Fruit fly (Drosophila melanogaster) whole organism, embryonic: ENCODE results near the gene DnaJ-H.
A peak's percentile ranks its signal among the peaks of the same experiment; 100 is the strongest.

Experiments used
- C15 ChIP-seq: fragments of 200-800 bp; sonication (Bioruptor generic); IDR thresholded peaks from 3 replicates; pipeline ENCODE4 v1.3.6; 2022; ENCODE audit warnings: missing biosample characterization, missing genetic modification characterization
- CG10565 ChIP-seq: fragments of 200-800 bp; sonication (Bioruptor generic); optimal IDR thresholded peaks from 3 replicates; lab custom pipeline; 2016; ENCODE audit warnings: missing biosample characterization, mild to moderate bottlenecking, missing genetic modification characterization
- CG12236 ChIP-seq: fragments of 200-800 bp; sonication (Bioruptor generic); optimal IDR thresholded peaks from 2 replicates; lab custom pipeline; 2016; ENCODE audit warnings: missing biosample characterization, missing genetic modification characterization
- CG12744 ChIP-seq: fragments of 200-800 bp; sonication (Bioruptor generic); optimal IDR thresholded peaks from 2 replicates; lab custom pipeline; 2016; ENCODE audit warnings: missing biosample characterization, missing genetic modification characterization
- CG14667 ChIP-seq: fragments of 200-800 bp; sonication (Bioruptor generic); IDR thresholded peaks from 2 replicates; pipeline ENCODE4 v1.3.6; 2022; ENCODE audit warnings: missing biosample characterization, missing genetic modification characterization
- CG14965 ChIP-seq: fragments of 200-800 bp; sonication (Bioruptor generic); optimal IDR thresholded peaks from 2 replicates; lab custom pipeline; 2016; ENCODE audit warnings: missing biosample characterization, missing genetic modification characterization, borderline replicate concordance
- CG15011 ChIP-seq: fragments of 200-800 bp; sonication (Bioruptor generic); optimal IDR thresholded peaks from 3 replicates; lab custom pipeline; 2018; ENCODE audit warnings: missing biosample characterization, mild to moderate bottlenecking, missing genetic modification characterization
- CG15269 ChIP-seq: fragments of 200-800 bp; sonication (Bioruptor generic); optimal IDR thresholded peaks from 2 replicates; lab custom pipeline; 2018; ENCODE audit warnings: missing biosample characterization, mild to moderate bottlenecking, missing genetic modification characterization, moderate library complexity
- CG16815 ChIP-seq: fragments of 200-800 bp; sonication (Bioruptor generic); optimal IDR thresholded peaks from 3 replicates; lab custom pipeline; 2017; ENCODE audit warnings: missing biosample characterization, mild to moderate bottlenecking, missing genetic modification characterization
- CG17612 ChIP-seq: fragments of 200-800 bp; sonication (Bioruptor generic); IDR thresholded peaks from 2 replicates; pipeline ENCODE4 v1.3.6; 2022; ENCODE audit warnings: missing biosample characterization, missing genetic modification characterization
- CG2202 ChIP-seq: fragments of 200-800 bp; sonication (Bioruptor generic); optimal IDR thresholded peaks from 2 replicates; lab custom pipeline; 2018; ENCODE audit warnings: missing biosample characterization, mild to moderate bottlenecking, missing genetic modification characterization
- CG31365 ChIP-seq: fragments of 200-800 bp; sonication (Bioruptor generic); optimal IDR thresholded peaks from 2 replicates; lab custom pipeline; 2018; ENCODE audit warnings: missing biosample characterization, mild to moderate bottlenecking, missing genetic modification characterization
- CG3163 ChIP-seq: fragments of 200-800 bp; sonication (Bioruptor generic); optimal IDR thresholded peaks from 3 replicates; lab custom pipeline; 2016; ENCODE audit warnings: missing biosample characterization, missing genetic modification characterization
- CG34224 ChIP-seq: fragments of 200-800 bp; sonication (Bioruptor generic); IDR thresholded peaks from 3 replicates; pipeline ENCODE4 v1.3.6; 2022; ENCODE audit warnings: missing biosample characterization, missing genetic modification characterization; ENCODE audit not compliant: partially characterized antibody
- CG3726 ChIP-seq: fragments of 200-800 bp; sonication (Bioruptor generic); IDR thresholded peaks from 3 replicates; pipeline ENCODE4, ENCODE4 v1.3.6; 2022; ENCODE audit warnings: missing biosample characterization, missing genetic modification characterization
- CG4328 ChIP-seq: fragments of 200-800 bp; sonication (Bioruptor generic); optimal IDR thresholded peaks from 3 replicates; lab custom pipeline; 2017; ENCODE audit warnings: missing biosample characterization, missing genetic modification reagents, missing genetic modification characterization
- CG5245 ChIP-seq: fragments of 200-800 bp; sonication (Bioruptor generic); optimal IDR thresholded peaks from 3 replicates; lab custom pipeline; 2016; ENCODE audit warnings: missing biosample characterization, missing genetic modification characterization
- CG6813 ChIP-seq: fragments of 200-800 bp; sonication (Bioruptor generic); optimal IDR thresholded peaks from 2 replicates; lab custom pipeline; 2017; ENCODE audit warnings: missing biosample characterization, missing genetic modification characterization, mild to moderate bottlenecking, moderate library complexity, missing genetic modification reagents
- CG8089 ChIP-seq: fragments of 200-800 bp; sonication (Bioruptor generic); optimal IDR thresholded peaks from 3 replicates; lab custom pipeline; 2016; ENCODE audit warnings: missing biosample characterization, missing genetic modification characterization
- D19B ChIP-seq: fragments of 200-800 bp; sonication (Bioruptor generic); optimal IDR thresholded peaks from 2 replicates; lab custom pipeline; 2017; ENCODE audit warnings: missing biosample characterization, mild to moderate bottlenecking, missing genetic modification characterization
- Elba2 ChIP-seq: fragments of 200-800 bp; sonication (Bioruptor generic); optimal IDR thresholded peaks from 3 replicates; lab custom pipeline; 2016; ENCODE audit warnings: missing biosample characterization, missing genetic modification characterization
- HLH54F ChIP-seq: fragments of 200-800 bp; sonication (Bioruptor generic); optimal IDR thresholded peaks from 3 replicates; lab custom pipeline; 2016; ENCODE audit warnings: missing biosample characterization, missing genetic modification characterization
- Lhr ChIP-seq: fragments of 200-800 bp; sonication (Bioruptor generic); optimal IDR thresholded peaks from 3 replicates; lab custom pipeline; 2017; ENCODE audit warnings: mild to moderate bottlenecking, missing biosample characterization, missing genetic modification reagents, missing genetic modification characterization
- Mad ChIP-seq: fragments of 200-800 bp; sonication (Bioruptor generic); optimal IDR thresholded peaks from 2 replicates; lab custom pipeline; 2016; ENCODE audit warnings: missing biosample characterization, missing genetic modification characterization
- Med ChIP-seq: fragments of 200-800 bp; sonication (Bioruptor generic); peaks from one replicate; lab custom pipeline; 2016; ENCODE audit warnings: missing biosample characterization, missing genetic modification characterization, mild to moderate bottlenecking, inconsistent platforms, moderate library complexity
- Mes4 ChIP-seq: fragments of 200-800 bp; sonication (Bioruptor generic); optimal IDR thresholded peaks from 2 replicates; lab custom pipeline; 2016; ENCODE audit warnings: missing biosample characterization, missing genetic modification characterization
- NC2β ChIP-seq: fragments of 200-800 bp; sonication (Bioruptor generic); optimal IDR thresholded peaks from 2 replicates; lab custom pipeline; 2016; ENCODE audit warnings: missing biosample characterization, missing genetic modification characterization
- Opbp ChIP-seq: fragments of 200-800 bp; sonication (Bioruptor generic); IDR thresholded peaks from 3 replicates; pipeline ENCODE4 v1.3.6; 2022; ENCODE audit warnings: missing biosample characterization, missing genetic modification characterization; ENCODE audit not compliant: partially characterized antibody
- Six4 ChIP-seq: fragments of 200-800 bp; sonication (Bioruptor generic); optimal IDR thresholded peaks from 2 replicates; lab custom pipeline; 2016; ENCODE audit warnings: missing biosample characterization, missing genetic modification characterization
- al ChIP-seq: fragments of 200-800 bp; sonication (Bioruptor generic); IDR thresholded peaks from 2 replicates; pipeline ENCODE4 v1.3.6; 2022; ENCODE audit warnings: missing biosample characterization, missing genetic modification characterization
- chinmo ChIP-seq: fragments of 200-800 bp; sonication (Bioruptor generic); IDR thresholded peaks from 4 replicates; pipeline ENCODE4 v1.3.6; 2022; ENCODE audit warnings: missing biosample characterization, missing genetic modification characterization; ENCODE audit not compliant: partially characterized antibody
- chm ChIP-seq: fragments of 200-800 bp; sonication (Bioruptor generic); IDR thresholded peaks from 2 replicates; pipeline ENCODE4 v1.3.6; 2022; ENCODE audit warnings: missing biosample characterization, missing genetic modification characterization
- cwo ChIP-seq: fragments of 200-800 bp; sonication (Bioruptor generic); optimal IDR thresholded peaks from 3 replicates; lab custom pipeline; 2017; ENCODE audit warnings: missing biosample characterization, missing genetic modification characterization, mild to moderate bottlenecking, moderate library complexity, missing genetic modification reagents
- dpn ChIP-seq, 2 experiments: fragments of 200-800 bp; sonication (Bioruptor generic); optimal IDR thresholded peaks; 3 replicates each; lab custom pipeline; 2016; ENCODE audit warnings: missing biosample characterization in 2 of 2, missing genetic modification characterization in 2 of 2
- en ChIP-seq: fragments of 200-800 bp; sonication (Bioruptor generic); optimal IDR thresholded peaks from 2 replicates; lab custom pipeline; 2016; ENCODE audit warnings: missing biosample characterization, missing genetic modification characterization
- fd102C ChIP-seq: fragments of 200-800 bp; sonication (Bioruptor generic); optimal IDR thresholded peaks from 2 replicates; lab custom pipeline; 2018; ENCODE audit warnings: missing biosample characterization, mild to moderate bottlenecking, missing genetic modification characterization, moderate library complexity
- ftz-f1 ChIP-seq: fragments of 200-800 bp; sonication (Bioruptor generic); optimal IDR thresholded peaks from 2 replicates; lab custom pipeline; 2016; ENCODE audit warnings: missing biosample characterization, missing genetic modification characterization
- fu2 ChIP-seq: fragments of 200-800 bp; sonication (Bioruptor generic); optimal IDR thresholded peaks from 2 replicates; lab custom pipeline; 2016; ENCODE audit warnings: missing biosample characterization, missing genetic modification characterization
- hkb ChIP-seq, 2 experiments: fragments of 200-800 bp in 1 of 2; fragments of >200 bp in 1 of 2; sonication (Bioruptor generic) in 1 of 2; IDR thresholded peaks in 1 of 2; optimal IDR thresholded peaks in 1 of 2; 2 replicates each; pipeline versions ENCODE4 v1.3.6 to Lab custom; 2017 to 2022; ENCODE audit warnings: missing biosample characterization in 1 of 2, missing genetic modification characterization in 1 of 2
- insv ChIP-seq, 2 experiments: fragments of 200-800 bp; sonication (Bioruptor generic); optimal IDR thresholded peaks; 3 replicates each; lab custom pipeline; 2016 to 2018; ENCODE audit warnings: missing biosample characterization in 2 of 2, missing genetic modification characterization in 2 of 2
- kah ChIP-seq: fragments of 200-800 bp; sonication (Bioruptor generic); optimal IDR thresholded peaks from 2 replicates; lab custom pipeline; 2018; ENCODE audit warnings: missing biosample characterization, mild to moderate bottlenecking, missing genetic modification characterization
- kay ChIP-seq: fragments of 200-800 bp; sonication (Bioruptor generic); optimal IDR thresholded peaks from 2 replicates; lab custom pipeline; 2016; ENCODE audit warnings: missing biosample characterization, missing genetic modification characterization
- kni ChIP-seq: fragments of 200-800 bp; sonication (Bioruptor generic); optimal IDR thresholded peaks from 3 replicates; lab custom pipeline; 2017; ENCODE audit warnings: mild to moderate bottlenecking, missing biosample characterization, missing genetic modification reagents, missing genetic modification characterization
- lab ChIP-seq: fragments of 200-800 bp; sonication (Bioruptor generic); optimal IDR thresholded peaks from 3 replicates; lab custom pipeline; 2017; ENCODE audit warnings: missing biosample characterization, missing genetic modification characterization, mild to moderate bottlenecking, moderate library complexity, missing genetic modification reagents
- odd ChIP-seq: fragments of 200-800 bp; sonication (Bioruptor generic); optimal IDR thresholded peaks from 2 replicates; lab custom pipeline; 2017; ENCODE audit warnings: missing biosample characterization, mild to moderate bottlenecking, missing genetic modification characterization
- org-1 ChIP-seq: fragments of 200-800 bp; sonication (Bioruptor generic); optimal IDR thresholded peaks from 2 replicates; lab custom pipeline; 2017; ENCODE audit warnings: missing biosample characterization, missing genetic modification characterization
- pho ChIP-seq: fragments of 200-800 bp; sonication (Bioruptor generic); optimal IDR thresholded peaks from 2 replicates; lab custom pipeline; 2016; ENCODE audit warnings: missing biosample characterization, missing genetic modification characterization
- repo ChIP-seq: fragments of 200-800 bp; sonication (Bioruptor generic); optimal IDR thresholded peaks from 2 replicates; lab custom pipeline; 2016; ENCODE audit warnings: missing biosample characterization, missing genetic modification characterization
- sisA ChIP-seq: fragments of 200-800 bp; sonication (Bioruptor generic); IDR thresholded peaks from 2 replicates; pipeline ENCODE4 v1.3.6; 2022; ENCODE audit warnings: missing biosample characterization, missing genetic modification characterization
- sna ChIP-seq: fragments of 200-800 bp; sonication (Bioruptor generic); IDR thresholded peaks from 2 replicates; pipeline ENCODE4 v1.3.6; 2022; ENCODE audit warnings: missing biosample characterization, missing genetic modification characterization; ENCODE audit not compliant: partially characterized antibody
- ssp ChIP-seq: fragments of 200-800 bp; sonication (Bioruptor generic); IDR thresholded peaks from 2 replicates; pipeline ENCODE4 v1.3.6; 2022; ENCODE audit warnings: missing biosample characterization, missing genetic modification characterization

DnaJ-H gene

DNA sequence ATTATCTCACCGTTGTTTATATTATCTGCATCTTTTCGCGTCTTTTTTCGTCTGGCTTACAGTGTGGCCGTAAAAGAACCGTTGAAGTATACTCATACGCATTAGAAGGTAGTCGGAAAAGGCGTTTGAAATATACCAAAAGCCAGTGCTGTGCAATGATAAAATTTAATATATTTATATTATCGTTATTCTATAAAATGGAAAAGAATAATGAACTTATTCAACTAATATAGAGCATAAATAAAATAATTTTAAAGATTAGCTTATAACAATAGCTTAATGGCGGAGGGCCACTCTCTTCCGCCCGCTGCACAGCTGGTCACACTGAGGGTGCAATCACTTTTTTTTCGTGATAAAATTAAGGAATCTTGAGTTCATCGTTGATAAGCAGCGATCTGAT is 26.0 kb upstream of the DnaJ-H start, which contains the start of the genes CG16974 and Edem2 (continued):
- TF ChIP-seq sna (GFP tag; lab: Robert Waterston, UW) (no peak), kni (GFP tag; lab: Kevin White, UChicago) (no peak), al (peak; percentile 61; the same call in 1 of the 2 replicates), NC2β (GFP tag; lab: Kevin White, UChicago) (no peak), pho (GFP tag; lab: Kevin White, UChicago) (peak; percentile 41), CG34224 (GFP tag; lab: Robert Waterston, UW) (no peak), CG6813 (GFP tag; lab: Kevin White, UChicago) (no peak), Med (GFP tag; lab: Kevin White, UChicago) (peak; percentile 89), dpn (GFP tag; optimal IDR thresholded peaks at IDR 0.05; lab: Kevin White, UChicago) (peak; percentile 37 to 83), CG12744 (no peak), repo (GFP tag; lab: Kevin White, UChicago) (no peak), en (GFP tag; lab: Kevin White, UChicago) (no peak), CG16815 (GFP tag; lab: Kevin White, UChicago) (peak; percentile 57), ssp (GFP tag; lab: Robert Waterston, UW) (peak; percentile 67), kay (GFP tag; lab: Kevin White, UChicago) (peak; percentile 49), insv (GFP tag; optimal IDR thresholded peaks at IDR 0.05; lab: Kevin White, UChicago) (peak in 1 of 2 experiments; percentile 55), cwo (GFP tag; lab: Kevin White, UChicago) (no peak), Elba2 (GFP tag; lab: Kevin White, UChicago) (peak; percentile 22), CG17612 (no peak), CG14667 (peak; percentile 56), hkb (optimal IDR thresholded peaks at IDR 0.05; lab: Kevin White, UChicago) (no peak), hkb (GFP tag; IDR thresholded peaks at IDR 0.05; lab: Robert Waterston, UW) (peak; percentile 69), CG31365 (tag; lab: Kevin White, UChicago) (no peak), Mad (GFP tag; lab: Kevin White, UChicago) (peak; percentile 54), CG15269 (no peak), CG12236 (GFP tag; lab: Kevin White, UChicago) (no peak), CG14965 (GFP tag; lab: Kevin White, UChicago) (no peak), CG3726 (no peak), CG8089 (GFP tag; lab: Kevin White, UChicago) (no peak), chm (GFP tag; lab: Robert Waterston, UW) (no peak), odd (GFP tag; lab: Kevin White, UChicago) (no peak), Opbp (GFP tag; lab: Robert Waterston, UW) (no peak), Lhr (GFP tag; lab: Kevin White, UChicago) (peak; percentile 89), lab (GFP tag; lab: Kevin White, UChicago) (no peak), CG4328 (GFP tag; lab: Kevin White, UChicago) (no peak), CG15011 (GFP tag; lab: Kevin White, UChicago) (no peak), Six4 (GFP tag; lab: Kevin White, UChicago) (peak; percentile 64), CG2202 (peak; percentile 42), org-1 (no peak), chinmo (GFP tag; lab: Robert Waterston, UW) (no peak), fd102C (GFP tag; lab: Kevin White, UChicago) (no peak), CG3163 (no peak), HLH54F (GFP tag; lab: Kevin White, UChicago) (peak; percentile 12), fu2 (no peak), Mes4 (GFP tag; lab: Kevin White, UChicago) (no peak), CG10565 (no peak), CG5245 (peak; percentile 51), C15 (GFP tag; lab: Robert Waterston, UW) (no peak), kah (GFP tag; lab: Kevin White, UChicago) (no peak), ftz-f1 (GFP tag; lab: Kevin White, UChicago) (peak; percentile 39), D19B (GFP tag; lab: Kevin White, UChicago) (no peak), sisA (GFP tag; lab: Robert Waterston, UW) (peak; percentile 79)
